Fruit fly (Drosophila melanogaster): ENCODE measurements around the gene ppk7.

- TF ChIP-seq psq (optimal IDR thresholded peaks at IDR 0.05) (no peak), Myc (optimal IDR thresholded peaks at IDR 0.05) (no peak), insv (optimal IDR thresholded peaks at IDR 0.05) (no peak)
Observed at dm6 chr2L:6372088-6372487, 18.0 kb upstream of the ppk7 start, which contains the start of gene slam.

All from Kc167 (cell line).